Worm (Caenorhabditis elegans) whole organism, midembryonic: ENCODE data around the gene pqn-2.

Experiments
- T22C8.4 ChIP-seq: fragments of 200-800 bp; sonication (Bioruptor generic); IDR thresholded peaks from 2 replicates; pipeline ENCODE4 v1.3.6; 2022; ENCODE audit warnings: missing genetic modification characterization, missing compliant biosample characterization
- cog-1 ChIP-seq: sonication (generic microtip); optimal IDR thresholded peaks from 2 replicates; lab custom pipeline; 2016; ENCODE audit warnings: missing genetic modification characterization, missing compliant biosample characterization
- flt-1 ChIP-seq: fragments of 200-800 bp; sonication (Bioruptor generic); IDR thresholded peaks from 2 replicates; pipeline ENCODE4 v1.3.6; 2022; ENCODE audit warnings: missing genetic modification characterization, missing compliant biosample characterization
- med-1 ChIP-seq: sonication (generic microtip); optimal IDR thresholded peaks from 2 replicates; lab custom pipeline; 2017; ENCODE audit warnings: missing genetic modification characterization, mild to moderate bottlenecking, missing compliant biosample characterization, antibody characterized with exemption, missing genetic modification reagents; ENCODE audit not compliant: insufficient read depth
- ref-1 ChIP-seq: fragments of 200-800 bp; sonication (Bioruptor generic); conservative IDR thresholded peaks from 2 replicates; pipeline ENCODE4 v1.3.6; 2022; ENCODE audit warnings: missing genetic modification reagents, missing genetic modification characterization, missing compliant biosample characterization
- tab-1 ChIP-seq: fragments of 200-800 bp; sonication (Bioruptor generic); IDR thresholded peaks from 2 replicates; pipeline ENCODE4 v1.3.6; 2022; ENCODE audit warnings: missing genetic modification characterization, missing compliant biosample characterization
- ztf-23 ChIP-seq: fragments of 200-800 bp; sonication (Bioruptor generic); IDR thresholded peaks from 2 replicates; pipeline ENCODE4 v1.3.6; 2022; ENCODE audit warnings: missing genetic modification reagents, missing genetic modification characterization, missing compliant biosample characterization
- ztf-29 ChIP-seq: fragments of 200-800 bp; sonication (Bioruptor generic); IDR thresholded peaks from 2 replicates; pipeline ENCODE4 v1.3.6; 2022; ENCODE audit warnings: missing genetic modification reagents, missing genetic modification characterization, missing compliant biosample characterization

DNA sequence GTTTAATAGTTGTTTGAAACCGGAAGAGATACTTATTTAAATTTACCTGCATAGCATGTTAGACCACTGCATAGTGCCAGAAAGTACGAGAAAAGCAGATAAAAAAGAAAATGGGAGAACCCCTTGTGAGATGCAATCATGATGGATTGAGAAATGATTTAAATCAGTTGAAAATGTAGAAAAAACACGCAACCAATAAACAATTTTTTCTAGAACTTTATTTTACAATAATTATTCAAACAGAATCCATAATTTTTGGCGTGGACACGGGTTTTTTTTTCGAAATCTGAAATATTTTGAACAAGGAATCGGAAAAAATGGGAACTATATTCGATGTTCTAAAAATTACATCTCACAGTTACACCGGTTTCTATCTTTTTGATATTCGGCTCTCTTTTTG, 2.9 kb upstream of the pqn-2 start, which contains the start of gene AC3.12:
- no peak for TF ChIP-seq T22C8.4 (GFP tag; lab: Robert Waterston, UW)
- TF ChIP-seq ztf-23 (GFP tag; lab: Robert Waterston, UW), result no peak
- no peak for TF ChIP-seq tab-1 (GFP tag; lab: Robert Waterston, UW)
- TF ChIP-seq cog-1 (tag; lab: Kevin White, UChicago), result no peak
- no peak for TF ChIP-seq ztf-29
- TF ChIP-seq flt-1 (GFP tag; lab: Robert Waterston, UW), result no peak
- no peak for TF ChIP-seq med-1
- TF ChIP-seq ref-1 (GFP tag; lab: Robert Waterston, UW), result no peak
